Worm (Caenorhabditis elegans): Measurements from ENCODE around the gene B0252.3.

Gene B0252.3

DNA sequence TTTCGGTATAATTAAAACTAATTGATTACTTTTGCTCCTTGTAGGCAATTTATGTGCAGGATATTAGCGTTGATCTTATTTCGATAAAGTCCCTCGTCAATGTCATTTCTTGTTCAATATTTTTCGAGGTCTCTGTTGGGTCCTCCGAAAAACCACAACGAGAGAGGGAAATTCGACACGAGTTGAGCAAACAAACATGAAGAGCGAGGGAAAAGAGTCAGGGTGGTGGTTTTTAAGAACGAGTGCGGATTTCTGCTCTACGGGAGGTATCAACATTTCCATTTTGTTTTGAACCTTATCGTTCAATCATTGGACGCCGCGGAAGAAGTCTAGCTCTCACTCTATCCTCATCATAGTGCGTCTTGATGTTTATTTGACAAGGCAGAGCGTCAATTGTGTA lies 27.2 kb upstream of the B0252.3 start:
- TF ChIP-seq elt-1 (tag; optimal IDR thresholded peaks at IDR 0.05; ENCODE audit: borderline replicate concordance, insufficient read depth) (no peak), unc-120 (tag; optimal IDR thresholded peaks at IDR 0.05; ENCODE audit: poor library complexity, severe bottlenecking) (no peak), lin-13 (tag; optimal IDR thresholded peaks at IDR 0.05) (no peak), nhr-237 (tag; optimal IDR thresholded peaks at IDR 0.05) (no peak), mab-5 (tag; optimal IDR thresholded peaks at IDR 0.05) (no peak), mep-1 (tag; optimal IDR thresholded peaks at IDR 0.05) (no peak), hlh-1 (tag; optimal IDR thresholded peaks at IDR 0.05) (no peak), cnd-1 (tag; optimal IDR thresholded peaks at IDR 0.05) (no peak), flh-1 (GFP tag; optimal IDR thresholded peaks at IDR 0.05) (no peak), lin-32 (GFP tag; optimal IDR thresholded peaks at IDR 0.05) (no peak), mls-2 (tag; optimal IDR thresholded peaks at IDR 0.05) (no peak), nhr-12 (tag; optimal IDR thresholded peaks at IDR 0.05) (no peak), ceh-83 (GFP tag; optimal IDR thresholded peaks at IDR 0.05) (no peak), elt-3 (tag; optimal IDR thresholded peaks at IDR 0.05) (no peak), nhr-76 (tag; optimal IDR thresholded peaks at IDR 0.05) (no peak), ceh-39 (tag; optimal IDR thresholded peaks at IDR 0.05) (no peak)

DNA sequence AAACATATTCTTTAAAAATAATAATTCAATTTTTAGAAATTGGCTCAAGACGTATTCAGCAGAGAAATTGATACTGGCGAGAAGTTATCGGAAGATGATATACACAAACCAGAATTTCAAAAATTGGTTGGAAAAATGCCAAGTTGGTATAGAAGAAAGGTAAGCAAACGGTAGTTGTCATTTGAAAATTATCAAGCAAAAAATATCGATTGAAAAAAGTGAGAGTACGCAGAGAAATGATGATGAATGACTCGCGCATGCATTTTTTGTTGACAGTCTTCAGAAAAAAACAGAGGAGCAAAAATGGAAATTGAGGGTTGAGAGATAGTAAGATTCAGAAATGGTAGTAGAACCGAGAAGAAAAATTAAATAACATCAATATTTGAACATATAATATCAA lies 25.4 kb upstream of the B0252.3 start:
- TF ChIP-seq ceh-43 (GFP tag; optimal IDR thresholded peaks at IDR 0.05) (no peak), pha-4 (tag; optimal IDR thresholded peaks at IDR 0.05) (no peak), bed-3 (GFP tag; optimal IDR thresholded peaks at IDR 0.05) (no peak), nhr-76 (tag; optimal IDR thresholded peaks at IDR 0.05) (no peak), hlh-1 (tag; optimal IDR thresholded peaks at IDR 0.05) (no peak), ztf-11 (tag; optimal IDR thresholded peaks at IDR 0.05) (no peak), elt-1 (tag; optimal IDR thresholded peaks at IDR 0.05; ENCODE audit: borderline replicate concordance, insufficient read depth) (no peak), snpc-4 (tag; optimal IDR thresholded peaks at IDR 0.05) (no peak), zip-8 (tag; optimal IDR thresholded peaks at IDR 0.05) (no peak), unc-39 (tag; optimal IDR thresholded peaks at IDR 0.05) (no peak), lin-32 (GFP tag; optimal IDR thresholded peaks at IDR 0.05) (no peak), elt-3 (tag; optimal IDR thresholded peaks at IDR 0.05) (no peak), lin-13 (tag; optimal IDR thresholded peaks at IDR 0.05) (no peak), nhr-12 (tag; optimal IDR thresholded peaks at IDR 0.05) (no peak), drap-1 (GFP tag; optimal IDR thresholded peaks at IDR 0.05) (no peak), flh-1 (GFP tag; optimal IDR thresholded peaks at IDR 0.05) (no peak), mls-2 (tag; optimal IDR thresholded peaks at IDR 0.05) (no peak), unc-62 (GFP tag; optimal IDR thresholded peaks at IDR 0.05) (no peak), cnd-1 (tag; optimal IDR thresholded peaks at IDR 0.05) (no peak)

DNA sequence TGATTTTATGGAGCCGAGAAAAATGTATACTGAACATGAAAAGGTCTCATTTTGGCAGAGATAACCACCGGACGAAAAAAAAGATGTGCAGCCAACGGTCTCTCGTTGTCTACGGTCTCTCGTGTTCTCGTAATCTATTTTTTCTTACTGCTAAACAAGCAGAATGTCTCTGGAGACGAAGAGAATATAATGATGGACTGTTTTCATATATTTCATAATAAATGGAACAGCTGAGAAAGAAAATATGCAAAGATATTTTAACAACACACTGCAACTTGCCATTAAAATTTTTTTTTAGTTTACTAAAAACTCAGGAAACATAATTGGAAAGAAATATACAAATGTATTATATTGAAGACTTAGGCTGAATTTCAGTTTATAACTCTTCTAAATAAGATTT lies 22.5 kb upstream of the B0252.3 start:
- no peak for TF ChIP-seq nhr-12 (tag; optimal IDR thresholded peaks at IDR 0.05)
- TF ChIP-seq ces-1 (GFP tag; optimal IDR thresholded peaks at IDR 0.05) = peak; percentile 44
- no peak for TF ChIP-seq nhr-2 (tag; optimal IDR thresholded peaks at IDR 0.05)

DNA sequence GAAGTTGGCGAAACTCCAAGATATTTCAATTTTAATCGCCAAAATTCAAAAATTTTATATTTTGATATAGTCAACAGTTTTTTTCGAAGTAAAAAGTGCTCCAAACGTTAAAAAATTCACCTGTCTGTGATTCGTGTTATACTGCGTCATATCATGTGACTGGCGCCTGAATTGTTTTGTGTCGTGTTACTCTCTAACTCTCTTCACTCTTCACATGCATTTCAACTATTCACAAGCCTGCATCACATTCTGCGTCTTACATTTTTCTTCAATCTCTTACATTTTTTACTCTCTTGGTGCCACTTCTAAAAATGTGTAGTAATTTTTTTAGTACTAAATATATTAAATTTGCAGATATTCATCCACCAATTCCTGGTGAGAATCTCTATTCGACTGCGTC lies 20.9 kb upstream of the B0252.3 start, which contains the start of gene flcn-1:
Gene flcn-1 (plus strand): TSS at position 348 of the 400 bp plus-strand sequence.
- TF ChIP-seq cnd-1 (tag; optimal IDR thresholded peaks at IDR 0.05) (no peak), mls-2 (tag; optimal IDR thresholded peaks at IDR 0.05) (no peak), ztf-11 (tag; optimal IDR thresholded peaks at IDR 0.05) (no peak), snpc-4 (tag; optimal IDR thresholded peaks at IDR 0.05) (no peak), zip-8 (tag; optimal IDR thresholded peaks at IDR 0.05) (no peak), ces-1 (GFP tag; optimal IDR thresholded peaks at IDR 0.05) (peak; percentile 12), elt-1 (tag; optimal IDR thresholded peaks at IDR 0.05; ENCODE audit: borderline replicate concordance, insufficient read depth) (no peak)

DNA sequence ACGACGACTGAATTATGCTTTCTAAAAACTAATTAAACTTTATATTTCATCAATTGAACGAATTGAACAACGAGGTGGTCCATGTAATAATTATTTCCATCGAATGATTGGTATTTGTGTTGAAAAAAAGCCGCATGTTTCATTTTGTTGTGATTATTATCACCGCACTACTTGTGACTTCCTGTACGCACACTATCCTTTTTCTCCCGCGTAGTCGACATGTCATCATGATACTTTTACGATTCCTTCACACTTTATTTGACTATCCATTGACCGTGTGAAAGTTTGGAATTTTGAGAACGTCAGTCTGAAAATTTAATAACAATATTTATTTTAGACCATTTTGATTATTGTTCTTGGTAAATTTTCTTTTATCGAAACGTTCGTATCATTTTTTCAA lies 20.0 kb upstream of the B0252.3 start, which contains the start of gene F22D3.4:
Gene F22D3.4 (minus strand): TSS at position 1 of the 400 bp plus-strand sequence.
- no peak for TF ChIP-seq mep-1 (tag; optimal IDR thresholded peaks at IDR 0.05)
- TF ChIP-seq M03D4.4 (tag; optimal IDR thresholded peaks at IDR 0.05) = no peak
- no peak for TF ChIP-seq unc-39 (tag; optimal IDR thresholded peaks at IDR 0.05)
- TF ChIP-seq unc-62 (GFP tag; optimal IDR thresholded peaks at IDR 0.05) = no peak
- no peak for TF ChIP-seq ztf-11 (tag; optimal IDR thresholded peaks at IDR 0.05)

DNA sequence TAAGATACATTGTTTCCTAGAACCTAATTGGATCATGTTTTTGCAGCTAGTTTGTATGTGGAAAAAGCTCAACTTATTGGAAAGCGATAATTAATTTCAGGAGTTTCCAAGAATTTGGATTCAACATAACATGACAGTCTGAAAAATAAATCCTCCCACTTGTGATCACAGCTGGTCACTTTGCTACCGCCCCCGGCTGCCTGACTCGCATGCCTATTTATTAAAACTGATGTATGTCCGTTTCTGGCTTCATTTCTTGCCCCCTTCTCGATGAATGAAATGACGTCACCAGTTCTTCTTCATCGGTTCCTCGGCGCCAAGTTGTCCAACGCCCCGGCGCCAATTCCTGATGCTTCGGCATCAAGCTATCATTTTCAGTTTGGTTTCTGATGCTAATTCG lies 19.5 kb upstream of the B0252.3 start:
- TF ChIP-seq mls-2 (tag; optimal IDR thresholded peaks at IDR 0.05) (no peak), lin-32 (GFP tag; optimal IDR thresholded peaks at IDR 0.05) (no peak), ztf-11 (tag; optimal IDR thresholded peaks at IDR 0.05) (no peak), nhr-76 (tag; optimal IDR thresholded peaks at IDR 0.05) (no peak), ces-1 (GFP tag; optimal IDR thresholded peaks at IDR 0.05) (no peak), lsy-2 (tag; optimal IDR thresholded peaks at IDR 0.05) (no peak), M03D4.4 (tag; optimal IDR thresholded peaks at IDR 0.05) (no peak), nhr-12 (tag; optimal IDR thresholded peaks at IDR 0.05) (no peak), cnd-1 (tag; optimal IDR thresholded peaks at IDR 0.05) (no peak), unc-62 (GFP tag; optimal IDR thresholded peaks at IDR 0.05) (no peak), nhr-2 (tag; optimal IDR thresholded peaks at IDR 0.05) (no peak), elt-3 (tag; optimal IDR thresholded peaks at IDR 0.05) (no peak), snpc-4 (tag; optimal IDR thresholded peaks at IDR 0.05) (no peak), elt-1 (tag; optimal IDR thresholded peaks at IDR 0.05; ENCODE audit: borderline replicate concordance, insufficient read depth) (no peak), unc-39 (tag; optimal IDR thresholded peaks at IDR 0.05) (no peak), drap-1 (GFP tag; optimal IDR thresholded peaks at IDR 0.05) (no peak), ceh-39 (tag; optimal IDR thresholded peaks at IDR 0.05) (no peak), lin-13 (tag; optimal IDR thresholded peaks at IDR 0.05) (no peak), ceh-43 (GFP tag; optimal IDR thresholded peaks at IDR 0.05) (no peak), mep-1 (tag; optimal IDR thresholded peaks at IDR 0.05) (no peak)

Data from whole organism, mixed stage, embryonic.